Worm (Caenorhabditis elegans) whole organism, L4/young adult: ENCODE measurements around the gene ugt-63.

Source experiments
- W03F9.2 ChIP-seq: fragments of 150-350 bp; optimal IDR thresholded peaks from 2 replicates; lab custom pipeline; 2014; ENCODE audit warnings: missing biosample characterization, missing genetic modification characterization
- dao-5 ChIP-seq: sonication (generic microtip); optimal IDR thresholded peaks from 2 replicates; lab custom pipeline; 2016; ENCODE audit warnings: missing genotype, missing genetic modification characterization, moderate library complexity, missing compliant biosample characterization
- him-1 ChIP-seq: sonication (generic microtip); optimal IDR thresholded peaks from 2 replicates; lab custom pipeline; 2016; ENCODE audit warnings: missing genotype, missing genetic modification reagents, missing genetic modification characterization, missing compliant biosample characterization

- no peak for TF ChIP-seq W03F9.2 (tag; lab: Kevin White, UChicago)
- TF ChIP-seq him-1 (tag; lab: Kevin White, UChicago) = no peak
- TF ChIP-seq dao-5 = no peak
These were observed 19.4 kb upstream of the ugt-63 start, which contains the start of gene F14F9.8 for ce11 chrV:5130018-5130417.
